Worm (Caenorhabditis elegans) whole organism, L4 larva: ENCODE results near the gene F59G1.8.
A peak's percentile ranks its signal among the peaks of the same experiment; 100 is the strongest.

Experiments used
- F10B5.3 ChIP-seq: sonication (generic microtip); optimal IDR thresholded peaks from 2 replicates; lab custom pipeline; 2016; ENCODE audit warnings: mild to moderate bottlenecking, missing genetic modification characterization, missing compliant biosample characterization
- R02D3.7 ChIP-seq: fragments of 150-350 bp; sonication (generic microtip); optimal IDR thresholded peaks from 3 replicates; lab custom pipeline; 2014; ENCODE audit warnings: missing biosample characterization, missing genetic modification characterization
- T20F7.1 ChIP-seq: fragments of 200-800 bp; sonication (Bioruptor generic); optimal IDR thresholded peaks from 2 replicates; lab custom pipeline; 2018; ENCODE audit warnings: mild to moderate bottlenecking, missing genetic modification characterization, missing compliant biosample characterization
- Y105C5A.15 ChIP-seq: fragments of 200-800 bp; sonication (Bioruptor generic); IDR thresholded peaks from 2 replicates; pipeline ENCODE4 v1.3.6; 2022; ENCODE audit warnings: missing genetic modification characterization, missing compliant biosample characterization
- Y48G9A.11 ChIP-seq: fragments of 200-800 bp; sonication (Bioruptor generic); IDR thresholded peaks from 2 replicates; pipeline ENCODE4 v1.3.6; 2022; ENCODE audit warnings: missing genetic modification reagents, missing genetic modification characterization, missing compliant biosample characterization
- aha-1 ChIP-seq: fragments of 150-350 bp; peaks from one replicate; lab custom pipeline; 2014; ENCODE audit warnings: missing biosample characterization, missing genetic modification characterization
- aly-2 ChIP-seq: sonication (generic microtip); optimal IDR thresholded peaks from 2 replicates; lab custom pipeline; 2018; ENCODE audit warnings: missing biosample characterization, missing genetic modification characterization
- ama-1 ChIP-seq: fragments of 150-350 bp; optimal IDR thresholded peaks from 2 replicates; lab custom pipeline; 2014; ENCODE audit warnings: inconsistent platforms, mixed read lengths
- arid-1 ChIP-seq: fragments of 200-800 bp; sonication (Bioruptor generic); conservative IDR thresholded peaks from 2 replicates; pipeline ENCODE4 v1.3.6; 2022; ENCODE audit warnings: missing genetic modification reagents, missing genetic modification characterization, missing compliant biosample characterization
- ceh-44 ChIP-seq: fragments of 200-800 bp; sonication (Bioruptor generic); IDR thresholded peaks from 2 replicates; pipeline ENCODE4 v1.3.6; 2022; ENCODE audit warnings: missing genetic modification reagents, missing genetic modification characterization, missing compliant biosample characterization
- daf-16 ChIP-seq, 3 experiments: sonication (generic microtip); optimal IDR thresholded peaks; 2 replicates each; lab custom pipeline; 2016 to 2017; ENCODE audit warnings: missing genetic modification characterization in 3 of 3, missing genetic modification reagents in 3 of 3, mild to moderate bottlenecking in 2 of 3, missing compliant biosample characterization in 2 of 3, missing biosample characterization in 1 of 3, moderate library complexity in 1 of 3
- dve-1 ChIP-seq: sonication (generic microtip); optimal IDR thresholded peaks from 2 replicates; lab custom pipeline; 2017; ENCODE audit warnings: antibody characterized with exemption, mild to moderate bottlenecking, missing genetic modification characterization, missing compliant biosample characterization; ENCODE audit not compliant: insufficient read depth
- egl-27 ChIP-seq: sonication (generic microtip); optimal IDR thresholded peaks from 3 replicates; lab custom pipeline; 2017; ENCODE audit warnings: missing biosample characterization, missing genetic modification reagents, missing genetic modification characterization
- egl-43 ChIP-seq: fragments of 200-800 bp; sonication (Bioruptor generic); IDR thresholded peaks from 2 replicates; pipeline ENCODE4 v1.3.6; 2022; ENCODE audit warnings: missing genetic modification reagents, missing genetic modification characterization, missing compliant biosample characterization
- hif-1 ChIP-seq, 2 experiments: sonication (generic microtip); optimal IDR thresholded peaks; 2 replicates each; lab custom pipeline; 2016 to 2017; ENCODE audit warnings: missing compliant biosample characterization in 2 of 2, missing genetic modification characterization in 2 of 2, missing genetic modification reagents in 2 of 2, missing genotype in 2 of 2, mild to moderate bottlenecking in 1 of 2
- jun-1 ChIP-seq: fragments of 150-350 bp; optimal IDR thresholded peaks from 2 replicates; lab custom pipeline; 2014; ENCODE audit warnings: missing biosample characterization, missing genetic modification reagents, missing genetic modification characterization
- lim-7 ChIP-seq: fragments of 200-800 bp; sonication (Bioruptor generic); IDR thresholded peaks from 2 replicates; pipeline ENCODE4 v1.3.6; 2022; ENCODE audit warnings: missing genetic modification characterization, missing compliant biosample characterization
- lin-1 ChIP-seq: fragments of 200-800 bp; sonication (Bioruptor generic); IDR thresholded peaks from 2 replicates; pipeline ENCODE4 v1.3.6; 2022; ENCODE audit warnings: missing genetic modification reagents, missing genetic modification characterization, missing compliant biosample characterization
- lin-15B ChIP-seq: fragments of 150-350 bp; sonication (generic microtip); optimal IDR thresholded peaks from 3 replicates; lab custom pipeline; 2014; ENCODE audit warnings: missing biosample characterization, missing genetic modification characterization
- lin-38 ChIP-seq: fragments of 200-800 bp; sonication (Bioruptor generic); IDR thresholded peaks from 2 replicates; pipeline ENCODE4 v1.3.6; 2022; ENCODE audit warnings: missing genetic modification reagents, missing genetic modification characterization, missing compliant biosample characterization
- lsy-2 ChIP-seq, 2 experiments: fragments of 150-350 bp in 1 of 2; sonication (generic microtip) in 1 of 2; optimal IDR thresholded peaks; 2 replicates each; lab custom pipeline; 2014 to 2017; ENCODE audit warnings: missing biosample characterization in 2 of 2, missing genetic modification characterization in 2 of 2
- madf-5 ChIP-seq, 2 experiments: fragments of 200-800 bp; sonication (Bioruptor generic); IDR thresholded peaks; 2 replicates each; pipeline ENCODE4 v1.3.6; 2022; ENCODE audit warnings: missing compliant biosample characterization in 2 of 2, missing genetic modification characterization in 2 of 2
- madf-9 ChIP-seq: fragments of 200-800 bp; sonication (Bioruptor generic); conservative IDR thresholded peaks from 2 replicates; pipeline ENCODE4 v1.3.6; 2022; ENCODE audit warnings: missing genetic modification reagents, missing genetic modification characterization, missing compliant biosample characterization
- mdt-29 ChIP-seq: fragments of 200-800 bp; sonication (Bioruptor generic); IDR thresholded peaks from 2 replicates; pipeline ENCODE4 v1.3.6; 2022; ENCODE audit warnings: missing genetic modification reagents, missing genetic modification characterization, missing compliant biosample characterization
- mep-1 ChIP-seq: fragments of 150-350 bp; sonication (generic microtip); optimal IDR thresholded peaks from 3 replicates; lab custom pipeline; 2014; ENCODE audit warnings: missing biosample characterization, missing genetic modification characterization
- mes-2 ChIP-seq: sonication (generic microtip); optimal IDR thresholded peaks from 2 replicates; lab custom pipeline; 2016; ENCODE audit warnings: missing genotype, mild to moderate bottlenecking, missing genetic modification characterization, missing compliant biosample characterization; ENCODE audit not compliant: poor library complexity, severe bottlenecking
- mxl-2 ChIP-seq: fragments of 200-800 bp; sonication (Bioruptor generic); conservative IDR thresholded peaks from 2 replicates; pipeline ENCODE4 v1.3.6; 2022; ENCODE audit warnings: missing genetic modification reagents, missing genetic modification characterization, missing compliant biosample characterization
- nhr-10 ChIP-seq: fragments of 150-350 bp; optimal IDR thresholded peaks from 2 replicates; lab custom pipeline; 2014; ENCODE audit warnings: missing biosample characterization, missing genetic modification characterization
- nhr-102 ChIP-seq: sonication (generic microtip); optimal IDR thresholded peaks from 2 replicates; lab custom pipeline; 2016; ENCODE audit warnings: mild to moderate bottlenecking, missing genetic modification characterization, moderate library complexity, missing compliant biosample characterization
- nhr-237 ChIP-seq: sonication (generic microtip); optimal IDR thresholded peaks from 2 replicates; lab custom pipeline; 2017; ENCODE audit warnings: missing biosample characterization, missing genetic modification characterization
- nhr-28 ChIP-seq: fragments of 150-350 bp; optimal IDR thresholded peaks from 2 replicates; lab custom pipeline; 2014; ENCODE audit warnings: missing biosample characterization, missing genetic modification characterization
- nhr-76 ChIP-seq: fragments of 150-350 bp; optimal IDR thresholded peaks from 2 replicates; lab custom pipeline; 2014; ENCODE audit warnings: missing biosample characterization, missing genetic modification characterization
- pha-4 ChIP-seq, 2 experiments: fragments of 150-350 bp in 1 of 2; fragments of 200-800 bp in 1 of 2; sonication (Bioruptor generic) in 1 of 2; IDR thresholded peaks in 1 of 2; optimal IDR thresholded peaks in 1 of 2; 2 replicates each; pipeline versions ENCODE4 v1.3.6 to Lab custom; 2014 to 2022; ENCODE audit warnings: missing genetic modification characterization in 2 of 2, missing genetic modification reagents in 2 of 2, missing biosample characterization in 1 of 2, missing compliant biosample characterization in 1 of 2
- pqm-1 ChIP-seq: sonication (generic microtip); optimal IDR thresholded peaks from 2 replicates; lab custom pipeline; 2017; ENCODE audit warnings: missing biosample characterization, missing genetic modification characterization
- saeg-2 ChIP-seq: fragments of 200-800 bp; sonication (Bioruptor generic); IDR thresholded peaks from 2 replicates; pipeline ENCODE4 v1.3.6; 2022; ENCODE audit warnings: missing genetic modification reagents, missing genetic modification characterization, missing compliant biosample characterization
- unc-39 ChIP-seq: sonication (generic microtip); optimal IDR thresholded peaks from 2 replicates; lab custom pipeline; 2017; ENCODE audit warnings: missing biosample characterization, missing genetic modification characterization
- unc-62 ChIP-seq, 3 experiments: fragments of 150-350 bp in 1 of 3; sonication (generic microtip); optimal IDR thresholded peaks in 2 of 3; peaks in 1 of 3; 1 replicate in 1 of 3; 2 replicates in 2 of 3; lab custom pipeline; 2014 to 2017; ENCODE audit warnings: missing biosample characterization in 3 of 3, missing genetic modification characterization in 3 of 3, missing genetic modification reagents in 3 of 3, missing genotype in 1 of 3

Gene F59G1.8

ce11 chrII:5917010-5917472 lies 10.7 kb downstream of the F59G1.8 start, which contains the start of gene frh-1:
Gene frh-1 (plus strand): TSS chrII:5917422.
- TF ChIP-seq pha-4 (GFP tag; IDR thresholded peaks at IDR 0.05; lab: Robert Waterston, UW) (0 out of 2 replicates have a peak, but pooled peaks have one; percentile 38), pha-4 (tag; optimal IDR thresholded peaks at IDR 0.05; lab: Kevin White, UChicago) (no peak), ceh-44 (no peak), lin-38 (GFP tag; lab: Robert Waterston, UW) (peak; percentile 35), madf-5 (GFP tag; IDR thresholded peaks at IDR 0.05; lab: Robert Waterston, UW) (no peak), F10B5.3 (tag; lab: Kevin White, UChicago) (no peak), aha-1 (tag; lab: Kevin White, UChicago) (peak; percentile 72), egl-27 (no peak), egl-43 (no peak), madf-9 (GFP tag; lab: Robert Waterston, UW) (no peak), lin-1 (GFP tag; lab: Robert Waterston, UW) (no peak), R02D3.7 (tag; lab: Kevin White, UChicago) (no peak), mes-2 (tag; lab: Kevin White, UChicago) (no peak), lsy-2 (tag; optimal IDR thresholded peaks at IDR 0.05; lab: Kevin White, UChicago) (no peak), jun-1 (tag; lab: Kevin White, UChicago) (no peak), nhr-237 (tag; lab: Kevin White, UChicago) (no peak), pqm-1 (no peak)

DNA sequence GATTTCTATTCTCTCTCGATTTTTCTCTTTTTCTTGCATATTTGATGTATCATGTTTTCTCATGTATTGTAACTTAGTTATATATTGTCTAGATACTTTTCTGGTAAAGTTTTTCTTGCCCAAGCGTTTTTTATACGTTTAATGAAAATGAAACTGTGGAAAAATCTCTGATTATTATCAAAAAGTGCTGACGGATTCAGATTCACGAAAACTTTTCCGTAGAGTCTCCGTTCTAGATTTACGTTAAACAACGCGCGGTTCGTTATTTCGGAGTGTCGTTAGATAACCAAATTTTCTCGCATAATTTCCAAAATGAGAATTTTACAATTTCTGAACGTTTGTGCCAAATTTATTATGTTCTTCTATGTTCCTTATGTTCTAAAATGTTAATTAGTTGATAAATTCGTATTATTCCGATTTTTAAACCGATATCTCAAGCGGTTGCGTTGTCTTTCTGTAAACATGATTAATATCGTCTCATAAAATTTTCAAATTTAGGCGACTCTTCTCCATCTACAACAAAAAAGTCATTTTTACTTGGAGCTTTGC lies 11.9 kb downstream of the F59G1.8 start, which contains the start of gene ptp-2:
TSS of gene ptp-2 (plus strand) at position 499 of the 549 bp plus-strand sequence.
- TF ChIP-seq unc-39 (no peak), mep-1 (tag; lab: Kevin White, UChicago) (peak; percentile 61), daf-16 (GFP tag; optimal IDR thresholded peaks at IDR 0.05; lab: Kevin White, UChicago) (no peak), daf-16 (tag; optimal IDR thresholded peaks at IDR 0.05; lab: Kevin White, UChicago) (peak; percentile 1), unc-62 (GFP tag; optimal IDR thresholded peaks at IDR 0.05 in 1 of 2; lab: Kevin White, UChicago) (peak in 1 of 2 experiments; percentile 70), unc-62 (tag; optimal IDR thresholded peaks at IDR 0.05; lab: Kevin White, UChicago) (no peak), mxl-2 (no peak), R02D3.7 (tag; lab: Kevin White, UChicago) (peak; percentile 25), dve-1 (tag; lab: Kevin White, UChicago) (peak; percentile 11), mdt-29 (GFP tag; lab: Robert Waterston, UW) (no peak), lsy-2 (tag; optimal IDR thresholded peaks at IDR 0.05; lab: Kevin White, UChicago) (peak in 1 of 2 experiments; percentile 64), mes-2 (tag; lab: Kevin White, UChicago) (peak; percentile 65), saeg-2 (GFP tag; lab: Robert Waterston, UW) (no peak), lin-38 (GFP tag; lab: Robert Waterston, UW) (peak; percentile 45; the same call in 1 of the 2 replicates), Y105C5A.15 (GFP tag; lab: Robert Waterston, UW) (no peak), ama-1 (lab: Kevin White, UChicago) (peak; percentile 5), nhr-28 (tag; lab: Kevin White, UChicago) (no peak), pqm-1 (no peak), nhr-102 (no peak), lin-15B (no peak), T20F7.1 (GFP tag; lab: Kevin White, UChicago) (peak; percentile 96), nhr-76 (tag; lab: Kevin White, UChicago) (no peak), aly-2 (tag; lab: Kevin White, UChicago) (no peak), nhr-10 (no peak), arid-1 (GFP tag; lab: Robert Waterston, UW) (no peak), lim-7 (GFP tag; lab: Robert Waterston, UW) (no peak), Y48G9A.11 (peak; percentile 93), hif-1 (tag; optimal IDR thresholded peaks at IDR 0.05; lab: Kevin White, UChicago) (peak in 1 of 2 experiments; percentile 27)
